Fruit fly (Drosophila melanogaster): ENCODE measurements around the gene CG33253.

The CG33253 gene

dm6 chrX:19164726-19165125, 18.5 kb upstream of the CG33253 start (continued):
- peak; percentile 27 for TF ChIP-seq mam (GFP tag; optimal IDR thresholded peaks at IDR 0.05)
- no peak for TF ChIP-seq CG10979 (tag; optimal IDR thresholded peaks at IDR 0.05)
- TF ChIP-seq pnt (GFP tag; optimal IDR thresholded peaks at IDR 0.05): no peak
- TF ChIP-seq run (tag; optimal IDR thresholded peaks at IDR 0.05): no peak
- TF ChIP-seq chinmo (GFP tag; IDR thresholded peaks at IDR 0.05; ENCODE audit: partially characterized antibody): no peak
- no peak for TF ChIP-seq E2f1 (GFP tag; IDR thresholded peaks at IDR 0.05)
- no peak for TF ChIP-seq CG9932 (GFP tag; IDR thresholded peaks at IDR 0.05)
- no peak for TF ChIP-seq Dek (tag; optimal IDR thresholded peaks at IDR 0.05)
- peak; percentile 14 for TF ChIP-seq CG12155 (GFP tag; optimal IDR thresholded peaks at IDR 0.05)
- TF ChIP-seq inv (GFP tag; IDR thresholded peaks at IDR 0.05; ENCODE audit: partially characterized antibody): no peak
- no peak for TF ChIP-seq Rx (GFP tag; IDR thresholded peaks at IDR 0.05)
- no peak for TF ChIP-seq D (optimal IDR thresholded peaks at IDR 0.05)
- no peak for TF ChIP-seq D (GFP tag; optimal IDR thresholded peaks at IDR 0.05)
- no peak for TF ChIP-seq CG9215 (GFP tag; IDR thresholded peaks at IDR 0.05)
- no peak for TF ChIP-seq CG10147 (GFP tag; optimal IDR thresholded peaks at IDR 0.05)
- no peak for TF ChIP-seq NFAT (GFP tag; IDR thresholded peaks at IDR 0.05)
- no peak for TF ChIP-seq wdn (GFP tag; IDR thresholded peaks at IDR 0.05)
- TF ChIP-seq CG12659 (GFP tag; optimal IDR thresholded peaks at IDR 0.05): peak; percentile 25
- TF ChIP-seq CG14965 (GFP tag; optimal IDR thresholded peaks at IDR 0.05; ENCODE audit: borderline replicate concordance): no peak
- no peak for TF ChIP-seq gsb (GFP tag; IDR thresholded peaks at IDR 0.05)
- TF ChIP-seq NfI (GFP tag; optimal IDR thresholded peaks at IDR 0.05): no peak
- TF ChIP-seq CG7987 (GFP tag; optimal IDR thresholded peaks at IDR 0.05): no peak
- TF ChIP-seq sens (GFP tag): peak; percentile 75
- no peak for TF ChIP-seq Atf3 (GFP tag; optimal IDR thresholded peaks at IDR 0.05)
- TF ChIP-seq al (GFP tag; IDR thresholded peaks at IDR 0.05): no peak
- peak in 1 of 2 experiments; percentile 21 for TF ChIP-seq dpn (GFP tag; optimal IDR thresholded peaks at IDR 0.05)
- peak; percentile 22 for TF ChIP-seq CG8944 (GFP tag; optimal IDR thresholded peaks at IDR 0.05)
- TF ChIP-seq Dp (GFP tag; optimal IDR thresholded peaks at IDR 0.05): no peak
- no peak for TF ChIP-seq D19A (tag; optimal IDR thresholded peaks at IDR 0.05)
- no peak for TF ChIP-seq sug (tag; optimal IDR thresholded peaks at IDR 0.05)
- no peak for TF ChIP-seq MTF-1 (GFP tag; optimal IDR thresholded peaks at IDR 0.05; ENCODE audit: borderline replicate concordance)
- no peak for TF ChIP-seq HLHmδ (GFP tag; optimal IDR thresholded peaks at IDR 0.05)
- peak; percentile 8 for TF ChIP-seq Med (GFP tag)
- TF ChIP-seq zen (tag; optimal IDR thresholded peaks at IDR 0.05): no peak
- TF ChIP-seq ac (GFP tag; optimal IDR thresholded peaks at IDR 0.05): no peak
- no peak for TF ChIP-seq CG4328 (GFP tag; optimal IDR thresholded peaks at IDR 0.05)
- no peak for TF ChIP-seq Hr78 (GFP tag; optimal IDR thresholded peaks at IDR 0.05)
- TF ChIP-seq Hr39 (optimal IDR thresholded peaks at IDR 0.05): no peak
- TF ChIP-seq ind (GFP tag; optimal IDR thresholded peaks at IDR 0.05): peak; percentile 31
- TF ChIP-seq CG6765 (GFP tag; optimal IDR thresholded peaks at IDR 0.05): no peak
- 0 out of 3 replicates have a peak, but pooled peaks have one; percentile 17 for TF ChIP-seq Aef1 (GFP tag; IDR thresholded peaks at IDR 0.05)
- no peak for TF ChIP-seq CG30020 (tag; optimal IDR thresholded peaks at IDR 0.05)
- no peak for TF ChIP-seq CG10431 (GFP tag; optimal IDR thresholded peaks at IDR 0.05)
- TF ChIP-seq CG17912 (GFP tag; optimal IDR thresholded peaks at IDR 0.05): no peak
- TF ChIP-seq MBD-R2 (GFP tag; IDR thresholded peaks at IDR 0.05): no peak
- no peak for TF ChIP-seq CG10462 (GFP tag; optimal IDR thresholded peaks at IDR 0.05)
- peak; percentile 25 for TF ChIP-seq Antp (GFP tag; optimal IDR thresholded peaks at IDR 0.05)
- TF ChIP-seq CG1024 (GFP tag; IDR thresholded peaks at IDR 0.05): no peak
- no peak for TF ChIP-seq caup (GFP tag; optimal IDR thresholded peaks at IDR 0.05; ENCODE audit: severe bottlenecking)
- TF ChIP-seq Sox102F (GFP tag; optimal IDR thresholded peaks at IDR 0.05): peak; percentile 58
- TF ChIP-seq Hr3 (GFP tag; optimal IDR thresholded peaks at IDR 0.05): peak; percentile 28
- TF ChIP-seq CG8478 (optimal IDR thresholded peaks at IDR 0.05): no peak

All from whole organism, embryonic.